Worm (Caenorhabditis elegans): Measurements from ENCODE around the gene str-71.
A peak's percentile ranks its signal among the peaks of the same experiment; 100 is the strongest.

str-71 gene

DNA sequence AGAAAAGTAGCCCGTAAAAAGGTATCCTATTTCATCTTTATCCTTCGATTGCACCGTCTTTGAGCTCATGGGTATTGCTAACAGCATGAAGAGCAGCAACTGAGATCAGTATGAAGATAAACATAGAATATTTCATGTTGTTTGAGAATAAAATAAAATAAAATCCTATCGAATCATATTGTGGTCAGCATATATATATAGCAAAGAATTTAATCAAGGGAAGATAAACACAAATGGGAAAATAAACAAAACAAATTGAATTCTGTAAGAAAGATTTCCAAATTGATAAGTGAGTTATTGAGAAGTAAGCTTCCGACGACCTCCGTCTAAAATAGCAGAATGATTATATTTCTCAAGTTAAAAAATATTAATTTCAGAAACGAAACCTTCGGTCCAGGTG, 15.3 kb downstream of the str-71 start, which contains the start of gene T26H5.10:
T26H5.10 (minus strand) TSS at position 101 of the 400 bp plus-strand sequence.
- no peak for TF ChIP-seq dao-5 (tag; optimal IDR thresholded peaks at IDR 0.05)
- no peak for TF ChIP-seq him-1 (tag; optimal IDR thresholded peaks at IDR 0.05)
- TF ChIP-seq W03F9.2 (tag; optimal IDR thresholded peaks at IDR 0.05): no peak

DNA sequence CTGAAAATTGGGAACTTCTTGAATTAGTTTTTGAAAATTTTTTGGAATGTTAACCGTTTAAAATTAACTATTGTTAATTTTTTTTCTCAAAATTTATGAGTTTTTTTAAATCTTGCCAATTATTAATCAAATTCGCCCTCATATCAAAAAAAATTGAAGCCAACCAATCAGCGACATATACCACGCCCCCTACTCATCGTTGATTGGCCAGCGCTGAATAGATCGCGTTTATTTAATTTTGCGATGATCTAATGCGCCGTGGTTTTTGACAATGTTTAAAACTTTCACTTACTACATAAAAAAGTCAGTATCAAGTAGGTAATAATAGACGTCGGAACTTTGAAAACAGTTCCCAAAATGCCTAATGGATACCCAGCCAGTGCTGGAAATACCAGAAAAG, 16.6 kb downstream of the str-71 start:
- TF ChIP-seq W03F9.2 (tag; optimal IDR thresholded peaks at IDR 0.05) (no peak), dao-5 (tag; optimal IDR thresholded peaks at IDR 0.05) (no peak), him-1 (tag; optimal IDR thresholded peaks at IDR 0.05) (no peak)

DNA sequence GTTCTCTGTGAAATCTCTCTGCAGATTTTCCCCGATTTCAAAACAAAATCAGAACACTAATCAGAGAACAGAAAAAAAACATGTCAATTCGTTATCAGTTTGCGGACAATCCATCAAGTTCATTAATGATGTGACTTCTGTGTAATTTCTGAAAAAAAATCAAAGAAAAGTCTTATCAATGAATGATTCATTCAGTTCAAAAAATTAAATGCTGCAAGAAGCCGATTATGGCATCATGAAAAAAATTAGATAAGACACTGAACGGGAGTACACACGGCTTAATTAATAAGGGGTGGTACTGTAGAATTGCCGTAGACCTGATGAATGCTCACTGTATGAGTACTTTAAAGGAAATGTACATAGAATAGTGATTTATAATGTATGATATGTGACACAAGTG, 22.9 kb downstream of the str-71 start:
- no peak for TF ChIP-seq dao-5 (tag; optimal IDR thresholded peaks at IDR 0.05)
- TF ChIP-seq him-1 (tag; optimal IDR thresholded peaks at IDR 0.05): no peak
- no peak for TF ChIP-seq W03F9.2 (tag; optimal IDR thresholded peaks at IDR 0.05)

DNA sequence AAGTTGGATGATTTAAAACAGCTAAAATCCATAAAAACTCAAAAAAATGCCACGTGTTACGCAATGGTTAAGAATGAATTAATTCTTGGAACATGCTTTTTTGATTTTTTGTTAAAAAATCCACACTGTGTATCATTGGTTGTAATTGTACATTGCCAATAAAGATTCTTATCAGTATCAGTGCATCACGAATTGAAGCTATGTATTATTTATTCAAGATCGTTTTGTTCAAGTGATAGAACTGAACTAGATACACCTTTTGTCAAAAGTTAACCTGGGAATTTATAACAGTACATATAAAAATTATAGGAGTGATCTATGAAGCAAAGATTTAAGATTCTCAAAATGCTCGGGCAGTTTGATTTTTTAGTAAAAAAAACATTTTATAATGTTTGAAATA, 24.3 kb downstream of the str-71 start:
- TF ChIP-seq W03F9.2 (tag; optimal IDR thresholded peaks at IDR 0.05): no peak
- no peak for TF ChIP-seq dao-5 (tag; optimal IDR thresholded peaks at IDR 0.05)

ce11 chrV:15432457-15432856, 26.5 kb downstream of the str-71 start, which contains the start of gene T26H5.8:
TSS of gene T26H5.8 (minus strand) at chrV:15432726.
- TF ChIP-seq dao-5 (tag; optimal IDR thresholded peaks at IDR 0.05) (no peak), W03F9.2 (tag; optimal IDR thresholded peaks at IDR 0.05) (peak; percentile 34)

DNA sequence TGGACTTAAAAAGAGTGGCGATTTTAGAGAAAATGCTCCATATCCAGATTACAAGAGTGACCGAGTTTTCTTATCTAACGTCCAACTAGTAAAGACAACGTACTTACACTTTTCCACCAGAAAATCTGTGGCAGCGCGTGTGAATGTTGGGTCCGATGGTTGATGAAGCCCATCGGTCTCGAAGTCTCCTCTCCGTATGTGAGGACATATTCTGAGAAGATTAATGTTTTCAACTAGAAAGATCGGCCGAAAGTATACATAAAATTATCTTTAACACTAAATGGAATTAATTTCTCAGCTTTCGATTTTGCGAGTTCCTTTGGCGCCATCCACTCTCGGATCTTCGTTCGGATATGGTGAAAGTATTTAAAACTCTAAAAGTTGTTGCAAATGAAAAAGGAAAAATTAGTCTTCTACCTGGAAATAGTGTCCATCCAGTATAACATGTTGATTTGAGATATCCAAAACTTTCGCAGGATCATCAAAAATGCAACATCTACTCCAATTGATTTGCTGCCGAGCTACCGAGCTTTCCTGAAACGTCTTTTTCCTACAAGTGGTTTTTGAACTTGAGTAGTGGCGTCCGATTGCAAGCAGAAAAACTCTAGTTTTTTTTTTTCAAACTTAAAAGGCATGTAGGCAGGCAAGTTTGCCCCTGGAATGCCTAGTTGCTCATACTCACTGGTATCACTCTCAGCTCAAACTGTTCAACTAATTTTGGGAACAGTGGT, 27.5 kb downstream of the str-71 start:
- TF ChIP-seq W03F9.2 (tag; optimal IDR thresholded peaks at IDR 0.05) (no peak), him-1 (tag; optimal IDR thresholded peaks at IDR 0.05) (no peak), dao-5 (tag; optimal IDR thresholded peaks at IDR 0.05) (no peak)

DNA sequence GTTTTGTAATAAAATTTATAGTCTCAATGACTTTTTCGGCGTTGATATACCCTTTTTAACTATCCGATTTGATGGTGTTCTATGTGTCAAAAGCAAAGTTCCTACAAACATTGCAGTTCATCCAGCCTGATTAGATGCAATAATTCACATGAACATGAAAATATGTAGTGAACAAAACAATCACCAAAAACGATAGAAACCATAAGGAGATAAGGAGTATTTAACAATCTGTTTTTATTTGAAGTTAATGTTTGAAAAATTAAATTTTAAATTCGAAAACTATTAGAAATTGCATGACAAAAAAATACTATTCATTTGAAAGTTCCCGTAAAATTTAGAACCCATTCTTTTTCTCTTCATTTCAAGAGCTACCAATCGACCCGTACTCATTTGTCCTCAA, 32.0 kb downstream of the str-71 start, which contains the start of gene fbxa-209:
fbxa-209 (minus strand) TSS at position 101 of the 400 bp plus-strand sequence.
- no peak for TF ChIP-seq W03F9.2 (tag; optimal IDR thresholded peaks at IDR 0.05)
- TF ChIP-seq him-1 (tag; optimal IDR thresholded peaks at IDR 0.05): no peak
- TF ChIP-seq dao-5 (tag; optimal IDR thresholded peaks at IDR 0.05): no peak

DNA sequence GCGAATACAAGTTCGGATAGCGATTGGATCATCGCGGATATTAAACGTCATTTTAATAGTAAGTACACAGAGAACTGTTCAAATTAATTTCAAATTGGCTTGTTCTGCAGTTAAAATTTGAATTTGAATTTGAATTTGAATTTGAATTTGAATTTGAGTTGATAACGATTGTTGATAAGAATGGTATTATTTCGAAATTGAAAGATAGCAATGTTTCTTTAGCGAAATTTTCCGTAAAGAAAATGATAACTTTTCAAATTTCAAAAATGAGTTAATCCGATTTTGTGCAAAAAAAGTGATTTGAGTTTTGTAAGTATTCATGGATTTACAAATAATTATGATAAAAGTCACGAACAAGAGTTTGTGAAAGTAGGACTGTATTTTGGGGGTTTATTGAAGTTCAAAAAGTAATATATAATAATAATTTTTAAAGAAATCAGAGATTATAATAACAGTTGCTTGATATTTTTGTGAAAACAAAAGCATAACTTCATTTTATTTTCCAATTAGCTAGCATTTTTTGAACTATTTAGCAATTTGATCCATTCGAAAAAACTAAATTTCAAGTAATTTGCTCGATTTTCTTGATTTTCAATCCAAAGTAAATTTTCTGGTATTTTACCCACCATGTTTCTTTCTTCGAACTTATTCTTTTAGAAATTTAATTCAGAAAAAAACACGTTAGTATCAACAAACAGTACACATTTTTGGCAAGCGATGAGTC, 33.5 kb downstream of the str-71 start, which contains the start of gene Y36E3A.2:
Y36E3A.2 (plus strand) TSS at position 674 of the 724 bp plus-strand sequence.
- no peak for TF ChIP-seq dao-5 (tag; optimal IDR thresholded peaks at IDR 0.05)
- no peak for TF ChIP-seq W03F9.2 (tag; optimal IDR thresholded peaks at IDR 0.05)
- no peak for TF ChIP-seq him-1 (tag; optimal IDR thresholded peaks at IDR 0.05)

DNA sequence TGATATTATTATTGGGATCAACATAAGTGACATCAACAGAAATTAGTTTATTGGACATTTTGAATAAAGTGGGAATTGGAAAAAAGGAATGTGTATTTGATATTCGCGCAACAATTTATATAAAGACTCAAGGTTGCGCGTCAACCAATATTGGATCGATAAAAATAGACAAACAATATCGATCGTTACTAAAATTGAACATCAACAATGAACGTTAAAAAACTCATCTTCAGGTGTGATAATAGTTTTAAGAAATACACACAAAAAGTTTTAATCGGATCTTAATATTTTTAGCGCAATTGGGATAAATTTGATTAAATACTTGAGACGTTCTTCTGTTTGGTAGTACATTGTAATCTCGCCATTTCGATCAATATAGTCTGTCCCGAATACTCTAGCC, 35.4 kb downstream of the str-71 start, which contains the start of gene fbxa-104:
fbxa-104 (minus strand) TSS at position 83 of the 400 bp plus-strand sequence.
- TF ChIP-seq him-1 (tag; optimal IDR thresholded peaks at IDR 0.05) (no peak), W03F9.2 (tag; optimal IDR thresholded peaks at IDR 0.05) (no peak), dao-5 (tag; optimal IDR thresholded peaks at IDR 0.05) (no peak)

DNA sequence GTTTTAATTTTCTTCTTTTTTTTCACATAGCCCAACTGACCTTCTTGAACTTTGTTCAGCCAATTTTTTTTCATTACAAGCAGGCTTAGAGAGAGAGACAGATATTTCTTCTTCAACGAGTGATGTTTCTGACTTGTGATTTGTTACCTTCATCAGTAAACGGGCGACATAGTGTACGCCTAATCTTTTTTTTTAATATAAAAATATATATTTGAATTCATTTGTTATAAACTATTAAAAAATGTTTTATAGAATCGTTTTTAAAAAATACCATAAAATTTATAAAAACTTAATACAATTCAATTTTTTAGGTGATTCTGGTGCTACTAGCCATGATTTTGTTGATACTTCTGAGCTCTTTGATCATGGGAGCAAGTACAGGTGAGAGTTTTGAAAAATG, 41.2 kb downstream of the str-71 start, which contains the start of gene T06E6.10:
T06E6.10 (plus strand) TSS at position 301 of the 400 bp plus-strand sequence.
- TF ChIP-seq W03F9.2 (tag; optimal IDR thresholded peaks at IDR 0.05) (no peak), him-1 (tag; optimal IDR thresholded peaks at IDR 0.05) (no peak), dao-5 (tag; optimal IDR thresholded peaks at IDR 0.05) (no peak)

DNA sequence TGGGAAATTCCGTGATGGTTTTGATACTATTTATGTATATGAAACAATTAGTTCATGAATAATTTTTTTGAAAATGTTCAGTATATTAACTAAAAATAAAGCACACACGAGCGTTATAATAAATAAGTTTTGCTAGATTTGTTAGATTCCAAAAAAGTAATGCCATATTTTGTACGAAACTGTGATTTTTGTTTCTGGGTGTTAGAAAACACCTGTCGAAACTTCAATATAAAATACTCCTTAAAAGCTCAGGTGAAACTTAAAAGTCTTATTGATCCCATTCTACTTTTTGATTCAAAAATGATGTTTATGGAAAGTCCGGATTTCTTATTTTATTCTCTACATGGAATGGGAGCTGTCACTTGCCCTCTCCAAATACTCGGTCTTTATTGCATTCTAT, 43.0 kb downstream of the str-71 start, which contains the start of gene srh-265:
srh-265 (plus strand) TSS at position 301 of the 400 bp plus-strand sequence.
- TF ChIP-seq dao-5 (tag; optimal IDR thresholded peaks at IDR 0.05) (no peak), W03F9.2 (tag; optimal IDR thresholded peaks at IDR 0.05) (no peak), him-1 (tag; optimal IDR thresholded peaks at IDR 0.05) (no peak)

DNA sequence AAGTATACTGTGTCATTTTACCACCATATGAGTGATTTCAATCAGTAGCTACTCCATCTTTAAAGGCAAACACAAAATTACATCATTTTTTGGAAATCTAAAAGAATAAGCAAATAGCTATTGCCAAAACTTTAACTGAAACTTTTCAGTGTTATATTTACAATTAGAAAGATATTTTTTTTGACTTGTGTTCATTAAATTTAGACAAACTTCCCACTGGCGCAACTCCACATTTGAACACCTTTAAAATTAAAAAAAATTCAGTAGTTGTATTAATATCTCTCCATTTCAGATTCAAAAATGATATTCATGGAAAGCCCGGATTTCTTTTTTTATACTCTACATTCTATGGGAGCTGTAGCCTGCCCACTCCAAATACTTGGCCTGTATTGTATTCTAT, 45.1 kb downstream of the str-71 start, which contains the start of gene srh-264:
srh-264 (plus strand) TSS at position 301 of the 400 bp plus-strand sequence.
- TF ChIP-seq W03F9.2 (tag; optimal IDR thresholded peaks at IDR 0.05) (no peak), dao-5 (tag; optimal IDR thresholded peaks at IDR 0.05) (no peak), him-1 (tag; optimal IDR thresholded peaks at IDR 0.05) (no peak)

DNA sequence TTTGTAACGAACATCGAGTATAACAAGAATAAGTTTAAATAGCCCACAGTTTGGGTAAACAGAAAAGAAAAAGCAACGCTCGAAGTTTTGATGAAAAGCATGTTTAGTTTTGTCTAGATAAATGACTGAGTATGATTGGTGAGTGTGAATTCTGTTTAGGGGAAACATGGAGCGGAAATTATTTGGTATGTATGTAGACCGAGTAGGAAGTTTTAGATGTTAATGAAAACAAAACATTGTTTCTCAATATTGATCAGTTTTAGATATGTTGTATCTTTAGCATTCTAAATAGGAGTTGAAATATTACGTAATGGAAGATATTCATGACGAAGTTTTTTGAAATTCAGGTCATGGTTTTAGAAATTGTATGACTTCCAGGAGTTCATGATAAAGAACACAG, 46.4 kb downstream of the str-71 start, which contains the start of gene srbc-63:
srbc-63 (minus strand) TSS at position 101 of the 400 bp plus-strand sequence.
- TF ChIP-seq W03F9.2 (tag; optimal IDR thresholded peaks at IDR 0.05): no peak
- no peak for TF ChIP-seq dao-5 (tag; optimal IDR thresholded peaks at IDR 0.05)
- TF ChIP-seq him-1 (tag; optimal IDR thresholded peaks at IDR 0.05): no peak

Measured in whole organism, L4/young adult.